Fruit fly (Drosophila melanogaster) whole organism, adult: ENCODE measurements around the gene Lsp1gamma.

Experiments
- CG11617 ChIP-seq: fragments of 200-800 bp; sonication (Bioruptor generic); optimal IDR thresholded peaks from 2 replicates; lab custom pipeline; 2017; ENCODE audit warnings: mild to moderate bottlenecking, missing biosample characterization, missing genetic modification reagents, missing genetic modification characterization
- CG1620 ChIP-seq: fragments of 200-800 bp; sonication (Bioruptor generic); optimal IDR thresholded peaks from 2 replicates; lab custom pipeline; 2016; ENCODE audit warnings: missing biosample characterization, missing genetic modification characterization
- Hr96 ChIP-seq: fragments of 200-800 bp; sonication (Bioruptor generic); optimal IDR thresholded peaks from 2 replicates; lab custom pipeline; 2016; ENCODE audit warnings: missing biosample characterization, missing genetic modification characterization
- cic ChIP-seq: fragments of 200-800 bp; sonication (Bioruptor generic); optimal IDR thresholded peaks from 2 replicates; lab custom pipeline; 2017; ENCODE audit warnings: missing biosample characterization, mild to moderate bottlenecking, missing genetic modification characterization, moderate library complexity
- kay ChIP-seq: fragments of 200-800 bp; sonication (Bioruptor generic); peaks from one replicate; lab custom pipeline; 2016; ENCODE audit warnings: missing biosample characterization, missing genetic modification characterization, borderline replicate concordance
- ovo ChIP-seq: fragments of 200-800 bp; sonication (Bioruptor generic); optimal IDR thresholded peaks from 2 replicates; lab custom pipeline; 2016; ENCODE audit warnings: missing biosample characterization, missing genetic modification characterization

- TF ChIP-seq CG1620 (GFP tag; lab: Kevin White, UChicago): peak; percentile 31
- TF ChIP-seq kay (GFP tag; lab: Kevin White, UChicago): peak; percentile 72
- peak; percentile 89 for TF ChIP-seq cic
- TF ChIP-seq CG11617 (GFP tag; lab: Kevin White, UChicago): peak; percentile 60
- peak; percentile 3 for TF ChIP-seq Hr96 (GFP tag; lab: Kevin White, UChicago)
- TF ChIP-seq ovo (GFP tag; lab: Kevin White, UChicago): peak; percentile 85
Measured at dm6 chr3L:85204-85811, 19.1 kb downstream of the Lsp1gamma start.
